Worm (Caenorhabditis elegans): ENCODE data around the gene sel-9.
"Not testable (repeated sequence)": the region's sequence is repeated elsewhere in the genome, so short reads cannot be mapped to it uniquely, and the experiment has no call there.

sel-9 gene

ce11 chrV:8302522-8302921, at the start of gene sel-9:
Gene sel-9 (minus strand): TSS chrV:8302580.
- no peak for TF ChIP-seq him-1 (tag; optimal IDR thresholded peaks at IDR 0.05)
- no peak for TF ChIP-seq dao-5 (tag; optimal IDR thresholded peaks at IDR 0.05)
- TF ChIP-seq W03F9.2 (tag; optimal IDR thresholded peaks at IDR 0.05) = no peak

- TF ChIP-seq W03F9.2 (tag; optimal IDR thresholded peaks at IDR 0.05) = no peak
- no peak for TF ChIP-seq dao-5 (tag; optimal IDR thresholded peaks at IDR 0.05)
- no peak for TF ChIP-seq him-1 (tag; optimal IDR thresholded peaks at IDR 0.05)
Measured at ce11 chrV:8351371-8351770, 49.0 kb upstream of the sel-9 start, which contains the start of gene srsx-22. Gene srsx-22 (plus strand): TSS chrV:8351671.

- TF ChIP-seq him-1 (tag; optimal IDR thresholded peaks at IDR 0.05) = no peak
- TF ChIP-seq dao-5 (tag; optimal IDR thresholded peaks at IDR 0.05) = no peak
- no peak for TF ChIP-seq W03F9.2 (tag; optimal IDR thresholded peaks at IDR 0.05)
Measured at ce11 chrV:8349950-8350349, 47.6 kb upstream of the sel-9 start.

- TF ChIP-seq W03F9.2 (tag; optimal IDR thresholded peaks at IDR 0.05) = peak; percentile 67
- TF ChIP-seq him-1 (tag; optimal IDR thresholded peaks at IDR 0.05) = peak; percentile 50
- TF ChIP-seq dao-5 (tag; optimal IDR thresholded peaks at IDR 0.05) = no peak
Measured at ce11 chrV:8348959-8349389, 46.6 kb upstream of the sel-9 start.

ce11 chrV:8345436-8345835, 43.1 kb upstream of the sel-9 start, which contains the start of gene C08D8.1:
Gene C08D8.1 (plus strand): TSS chrV:8345759.
- no peak for TF ChIP-seq W03F9.2 (tag; optimal IDR thresholded peaks at IDR 0.05)
- TF ChIP-seq him-1 (tag; optimal IDR thresholded peaks at IDR 0.05) = no peak
- TF ChIP-seq dao-5 (tag; optimal IDR thresholded peaks at IDR 0.05) = no peak

ce11 chrV:8342416-8342815, 40.0 kb upstream of the sel-9 start:
- TF ChIP-seq W03F9.2 (tag; optimal IDR thresholded peaks at IDR 0.05) (no peak), him-1 (tag; optimal IDR thresholded peaks at IDR 0.05) (no peak), dao-5 (tag; optimal IDR thresholded peaks at IDR 0.05) (no peak)

- not testable (repeated sequence) for TF ChIP-seq dao-5, him-1, W03F9.2 (tag; optimal IDR thresholded peaks at IDR 0.05)
Measured at ce11 chrV:8340924-8341323, 38.5 kb upstream of the sel-9 start, which contains the start of gene C08D8.7. Gene C08D8.7 (plus strand): TSS chrV:8341224.

- TF ChIP-seq dao-5 (tag; optimal IDR thresholded peaks at IDR 0.05) (no peak), him-1 (tag; optimal IDR thresholded peaks at IDR 0.05) (no peak), W03F9.2 (tag; optimal IDR thresholded peaks at IDR 0.05) (no peak)
Measured at ce11 chrV:8335620-8336019, 33.2 kb upstream of the sel-9 start.

ce11 chrV:8334360-8334759, 32.0 kb upstream of the sel-9 start, which contains the start of gene tmd-2:
Gene tmd-2 (plus strand): TSS chrV:8334660.
- TF ChIP-seq dao-5 (tag; optimal IDR thresholded peaks at IDR 0.05) (no peak), him-1 (tag; optimal IDR thresholded peaks at IDR 0.05) (no peak), W03F9.2 (tag; optimal IDR thresholded peaks at IDR 0.05) (no peak)

ce11 chrV:8327080-8327479, 24.7 kb upstream of the sel-9 start:
- TF ChIP-seq dao-5 (tag; optimal IDR thresholded peaks at IDR 0.05) = no peak
- TF ChIP-seq W03F9.2 (tag; optimal IDR thresholded peaks at IDR 0.05) = no peak

- no peak for TF ChIP-seq him-1 (tag; optimal IDR thresholded peaks at IDR 0.05)
Measured at ce11 chrV:8325906-8326305, 23.5 kb upstream of the sel-9 start.

ce11 chrV:8323545-8323944, 21.2 kb upstream of the sel-9 start:
- TF ChIP-seq dao-5 (tag; optimal IDR thresholded peaks at IDR 0.05) (no peak), him-1 (tag; optimal IDR thresholded peaks at IDR 0.05) (no peak), W03F9.2 (tag; optimal IDR thresholded peaks at IDR 0.05) (no peak)

- TF ChIP-seq dao-5 (tag; optimal IDR thresholded peaks at IDR 0.05) (no peak), him-1 (tag; optimal IDR thresholded peaks at IDR 0.05) (no peak), W03F9.2 (tag; optimal IDR thresholded peaks at IDR 0.05) (no peak)
Measured at ce11 chrV:8318135-8318534, 15.8 kb upstream of the sel-9 start, which contains the start of gene clec-219. Gene clec-219 (plus strand): TSS chrV:8318435.

ce11 chrV:8311210-8311609, 8.8 kb upstream of the sel-9 start, which contains the start of gene W02D7.12:
Gene W02D7.12 (plus strand): TSS chrV:8311510.
- TF ChIP-seq W03F9.2 (tag; optimal IDR thresholded peaks at IDR 0.05) = no peak
- TF ChIP-seq dao-5 (tag; optimal IDR thresholded peaks at IDR 0.05) = no peak
- TF ChIP-seq him-1 (tag; optimal IDR thresholded peaks at IDR 0.05) = no peak

- TF ChIP-seq him-1 (tag; optimal IDR thresholded peaks at IDR 0.05) = no peak
- no peak for TF ChIP-seq W03F9.2 (tag; optimal IDR thresholded peaks at IDR 0.05)
- no peak for TF ChIP-seq dao-5 (tag; optimal IDR thresholded peaks at IDR 0.05)
Measured at ce11 chrV:8307681-8308080, 5.3 kb upstream of the sel-9 start, which contains the start of gene clec-218. Gene clec-218 (plus strand): TSS chrV:8307942.
